Worm (Caenorhabditis elegans) whole organism, L4 larva: ENCODE data around the gene tbb-4.

ENCODE experiments used
- egl-27 ChIP-seq: sonication (generic microtip); optimal IDR thresholded peaks from 3 replicates; lab custom pipeline; 2017; ENCODE audit warnings: missing biosample characterization, missing genetic modification reagents, missing genetic modification characterization
- lir-3 ChIP-seq: sonication (generic microtip); optimal IDR thresholded peaks from 2 replicates; lab custom pipeline; 2016; ENCODE audit warnings: mild to moderate bottlenecking, missing genetic modification characterization, missing compliant biosample characterization
- nhr-25 ChIP-seq: sonication (generic microtip); optimal IDR thresholded peaks from 2 replicates; lab custom pipeline; 2017; ENCODE audit warnings: missing genetic modification characterization, mild to moderate bottlenecking, missing compliant biosample characterization, antibody characterized with exemption, moderate library complexity, borderline replicate concordance; ENCODE audit not compliant: insufficient read depth
- skn-1 ChIP-seq: fragments of 150-350 bp; optimal IDR thresholded peaks from 2 replicates; lab custom pipeline; 2014; ENCODE audit warnings: missing biosample characterization, missing genetic modification characterization
- snpc-4 ChIP-seq: fragments of 150-350 bp; optimal IDR thresholded peaks from 2 replicates; lab custom pipeline; 2014; ENCODE audit warnings: missing biosample characterization, missing genetic modification characterization
- tag-97 ChIP-seq: fragments of 200-800 bp; sonication (Bioruptor generic); IDR thresholded peaks from 2 replicates; pipeline ENCODE4 v1.3.6; 2022; ENCODE audit warnings: missing genetic modification characterization, missing compliant biosample characterization

- no peak for TF ChIP-seq skn-1 (tag; lab: Kevin White, UChicago)
- no peak for TF ChIP-seq lir-3
- TF ChIP-seq snpc-4 (tag; lab: Kevin White, UChicago): no peak
- TF ChIP-seq nhr-25 (tag; lab: Kevin White, UChicago): no peak
- no peak for TF ChIP-seq tag-97 (GFP tag; lab: Robert Waterston, UW)
- TF ChIP-seq egl-27 (tag; lab: Kevin White, UChicago): no peak
These were observed 35.5 kb upstream of the tbb-4 start, which contains the start of gene gap-2 for ce11 chrX:9472170-9472569.
